Fruit fly (Drosophila melanogaster) whole organism, prepupa: Measurements from ENCODE around the gene CG43245.
A peak's percentile ranks its signal among the peaks of the same experiment; 100 is the strongest.

ENCODE experiments used
- Blimp-1 ChIP-seq: fragments of 200-800 bp; sonication (Bioruptor generic); optimal IDR thresholded peaks from 3 replicates; lab custom pipeline; 2017; ENCODE audit warnings: missing biosample characterization, missing genetic modification characterization, mild to moderate bottlenecking, moderate library complexity, missing genetic modification reagents
- CG11902 ChIP-seq: fragments of 200-800 bp; sonication (Bioruptor generic); optimal IDR thresholded peaks from 3 replicates; lab custom pipeline; 2016; ENCODE audit warnings: missing biosample characterization, missing genetic modification characterization
- CG15336 ChIP-seq: fragments of 200-800 bp; sonication (Bioruptor generic); IDR thresholded peaks from 2 replicates; pipeline ENCODE4 v1.3.6; 2022; ENCODE audit warnings: missing biosample characterization, missing genetic modification characterization
- CG1621 ChIP-seq: fragments of 200-800 bp; sonication (Bioruptor generic); optimal IDR thresholded peaks from 3 replicates; lab custom pipeline; 2018; ENCODE audit warnings: missing biosample characterization, mild to moderate bottlenecking, missing genetic modification characterization
- CG16779 ChIP-seq: fragments of 200-800 bp; sonication (Bioruptor generic); optimal IDR thresholded peaks from 3 replicates; lab custom pipeline; 2017; ENCODE audit warnings: missing biosample characterization, mild to moderate bottlenecking, missing genetic modification characterization
- CG3032 ChIP-seq: fragments of 200-800 bp; optimal IDR thresholded peaks from 2 replicates; lab custom pipeline; 2019; ENCODE audit warnings: missing biosample characterization, mild to moderate bottlenecking, missing genetic modification characterization, moderate library complexity
- CG31627 ChIP-seq: fragments of 200-800 bp; sonication (Bioruptor generic); optimal IDR thresholded peaks from 3 replicates; lab custom pipeline; 2016; ENCODE audit warnings: missing biosample characterization, missing genetic modification characterization
- CG32006 ChIP-seq: fragments of 200-800 bp; sonication (Bioruptor generic); optimal IDR thresholded peaks from 3 replicates; lab custom pipeline; 2017; ENCODE audit warnings: missing biosample characterization, mild to moderate bottlenecking, missing genetic modification characterization
- CG34406 ChIP-seq: fragments of 200-800 bp; sonication (Bioruptor generic); optimal IDR thresholded peaks from 3 replicates; lab custom pipeline; 2016; ENCODE audit warnings: missing biosample characterization, missing genetic modification characterization
- CG4318 ChIP-seq: fragments of 200-800 bp; sonication (Bioruptor generic); optimal IDR thresholded peaks from 3 replicates; lab custom pipeline; 2017; ENCODE audit warnings: missing biosample characterization, mild to moderate bottlenecking, missing genetic modification characterization
- CG6163 ChIP-seq: fragments of 200-800 bp; sonication (Bioruptor generic); IDR thresholded peaks from 3 replicates; pipeline ENCODE4 v1.3.6; 2022; ENCODE audit warnings: missing biosample characterization, missing genetic modification characterization
- CG6276 ChIP-seq: fragments of 200-800 bp; sonication (Bioruptor generic); optimal IDR thresholded peaks from 2 replicates; lab custom pipeline; 2017; ENCODE audit warnings: missing biosample characterization, mild to moderate bottlenecking, missing genetic modification characterization
- CG6792 ChIP-seq: fragments of 200-800 bp; sonication (Bioruptor generic); optimal IDR thresholded peaks from 3 replicates; lab custom pipeline; 2016; ENCODE audit warnings: missing biosample characterization, missing genetic modification characterization
- CG6808 ChIP-seq: fragments of 200-800 bp; sonication (Bioruptor generic); optimal IDR thresholded peaks from 3 replicates; lab custom pipeline; 2017; ENCODE audit warnings: missing biosample characterization, missing genetic modification characterization, mild to moderate bottlenecking, moderate library complexity, missing genetic modification reagents
- CG6854 ChIP-seq: fragments of 200-800 bp; sonication (Bioruptor generic); optimal IDR thresholded peaks from 2 replicates; lab custom pipeline; 2017; ENCODE audit warnings: missing biosample characterization, mild to moderate bottlenecking, missing genetic modification characterization
- CG7368 ChIP-seq: fragments of 200-800 bp; sonication (Bioruptor generic); optimal IDR thresholded peaks from 3 replicates; lab custom pipeline; 2016; ENCODE audit warnings: missing biosample characterization, missing genetic modification characterization
- CG8119 ChIP-seq: fragments of 200-800 bp; sonication (Bioruptor generic); IDR thresholded peaks from 3 replicates; pipeline ENCODE4 v1.3.6; 2022; ENCODE audit warnings: missing biosample characterization, missing genetic modification characterization
- CG8319 ChIP-seq: fragments of 200-800 bp; sonication (Bioruptor generic); optimal IDR thresholded peaks from 3 replicates; lab custom pipeline; 2016; ENCODE audit warnings: missing biosample characterization, missing genetic modification characterization
- CG8632 ChIP-seq: fragments of 200-800 bp; sonication (Bioruptor generic); optimal IDR thresholded peaks from 3 replicates; lab custom pipeline; 2016; ENCODE audit warnings: missing biosample characterization, missing genetic modification characterization
- Eip75B ChIP-seq: fragments of 200-800 bp; sonication (Bioruptor generic); optimal IDR thresholded peaks from 3 replicates; lab custom pipeline; 2016; ENCODE audit warnings: missing biosample characterization, missing genetic modification characterization
- Eip78C ChIP-seq: fragments of 200-800 bp; sonication (Bioruptor generic); peaks from one replicate; lab custom pipeline; 2016; ENCODE audit warnings: missing biosample characterization, missing genetic modification characterization
- Eip93F ChIP-seq: fragments of 200-800 bp; sonication (Bioruptor generic); optimal IDR thresholded peaks from 2 replicates; lab custom pipeline; 2016; ENCODE audit warnings: missing biosample characterization, mild to moderate bottlenecking, missing genetic modification characterization
- Ets96B ChIP-seq: fragments of 200-800 bp; optimal IDR thresholded peaks from 2 replicates; lab custom pipeline; 2019; ENCODE audit warnings: missing biosample characterization, mild to moderate bottlenecking, missing genetic modification characterization, moderate library complexity
- Hr38 ChIP-seq: sonication (Bioruptor generic); optimal IDR thresholded peaks from 2 replicates; lab custom pipeline; 2016; ENCODE audit warnings: missing biosample characterization, missing genetic modification characterization
- Hr39 ChIP-seq: fragments of 200-800 bp; sonication (Bioruptor generic); optimal IDR thresholded peaks from 2 replicates; lab custom pipeline; 2016; ENCODE audit warnings: missing biosample characterization, missing genetic modification characterization
- Hr4 ChIP-seq: fragments of 200-800 bp; sonication (Bioruptor generic); optimal IDR thresholded peaks from 3 replicates; lab custom pipeline; 2016; ENCODE audit warnings: missing biosample characterization, missing genetic modification characterization
- Lpt ChIP-seq: fragments of 200-800 bp; sonication (Bioruptor generic); optimal IDR thresholded peaks from 3 replicates; lab custom pipeline; 2016; ENCODE audit warnings: missing biosample characterization, missing genetic modification characterization
- OdsH ChIP-seq: fragments of 200-800 bp; sonication (Bioruptor generic); optimal IDR thresholded peaks from 3 replicates; lab custom pipeline; 2016; ENCODE audit warnings: missing biosample characterization, missing genetic modification characterization
- Smox ChIP-seq: fragments of 200-800 bp; sonication (Bioruptor generic); optimal IDR thresholded peaks from 3 replicates; lab custom pipeline; 2016; ENCODE audit warnings: missing biosample characterization, missing genetic modification characterization
- Sox102F ChIP-seq: fragments of 200-800 bp; sonication (Bioruptor generic); optimal IDR thresholded peaks from 2 replicates; lab custom pipeline; 2016; ENCODE audit warnings: missing biosample characterization, mild to moderate bottlenecking, missing genetic modification characterization
- Sox15 ChIP-seq: fragments of 200-800 bp; sonication (Bioruptor generic); optimal IDR thresholded peaks from 3 replicates; lab custom pipeline; 2016; ENCODE audit warnings: missing biosample characterization, missing genetic modification characterization
- achi ChIP-seq: fragments of 200-800 bp; sonication (Bioruptor generic); optimal IDR thresholded peaks from 3 replicates; lab custom pipeline; 2016; ENCODE audit warnings: missing biosample characterization, missing genetic modification characterization
- cyc ChIP-seq: fragments of 200-800 bp; sonication (Bioruptor generic); optimal IDR thresholded peaks from 3 replicates; lab custom pipeline; 2016; ENCODE audit warnings: missing biosample characterization, missing genetic modification characterization
- dac ChIP-seq: fragments of 200-800 bp; sonication (Bioruptor generic); optimal IDR thresholded peaks from 2 replicates; lab custom pipeline; 2017; ENCODE audit warnings: missing biosample characterization, mild to moderate bottlenecking, missing genetic modification characterization
- dsx ChIP-seq: fragments of 200-800 bp; optimal IDR thresholded peaks from 3 replicates; lab custom pipeline; 2019; ENCODE audit warnings: missing biosample characterization, mild to moderate bottlenecking, missing genetic modification characterization, moderate library complexity; ENCODE audit not compliant: poor library complexity, severe bottlenecking
- eg ChIP-seq: fragments of 200-800 bp; sonication (Bioruptor generic); IDR thresholded peaks from 3 replicates; pipeline ENCODE4 v1.3.6; 2022; ENCODE audit warnings: missing biosample characterization, missing genetic modification characterization
- fkh ChIP-seq: fragments of 200-800 bp; sonication (Bioruptor generic); optimal IDR thresholded peaks from 3 replicates; lab custom pipeline; 2017; ENCODE audit warnings: missing biosample characterization, mild to moderate bottlenecking, missing genetic modification characterization, moderate library complexity
- lz ChIP-seq: fragments of 200-800 bp; sonication (Bioruptor generic); optimal IDR thresholded peaks from 3 replicates; lab custom pipeline; 2016; ENCODE audit warnings: missing biosample characterization, missing genetic modification characterization
- net ChIP-seq: fragments of 200-800 bp; sonication (Bioruptor generic); optimal IDR thresholded peaks from 3 replicates; lab custom pipeline; 2016; ENCODE audit warnings: missing biosample characterization, missing genetic modification characterization
- pdm3 ChIP-seq: fragments of 200-800 bp; sonication (Bioruptor generic); optimal IDR thresholded peaks from 3 replicates; lab custom pipeline; 2016; ENCODE audit warnings: missing biosample characterization, missing genetic modification characterization
- ss ChIP-seq, 2 experiments: fragments of 200-800 bp; sonication (Bioruptor generic); optimal IDR thresholded peaks; 2 replicates in 1 of 2; 3 replicates in 1 of 2; lab custom pipeline; 2017 to 2018; ENCODE audit warnings: mild to moderate bottlenecking in 2 of 2, missing biosample characterization in 2 of 2, missing genetic modification characterization in 2 of 2, moderate library complexity in 1 of 2
- svp ChIP-seq: fragments of 200-800 bp; sonication (Bioruptor generic); peaks from one replicate; lab custom pipeline; 2016; ENCODE audit warnings: missing biosample characterization, missing genetic modification characterization
- topi ChIP-seq: fragments of 200-800 bp; sonication (Bioruptor generic); optimal IDR thresholded peaks from 3 replicates; lab custom pipeline; 2016; ENCODE audit warnings: missing biosample characterization, missing genetic modification characterization

Gene CG43245

dm6 chr3L:10742813-10743212, 28.9 kb upstream of the CG43245 start (continued):
- no peak for TF ChIP-seq CG6276 (GFP tag; lab: Kevin White, UChicago)
- TF ChIP-seq Eip75B = no peak
- peak; percentile 42 to 50 for TF ChIP-seq ss (GFP tag; optimal IDR thresholded peaks at IDR 0.05; lab: Kevin White, UChicago)
- peak; percentile 14 for TF ChIP-seq dsx (GFP tag; lab: Kevin White, UChicago)
- TF ChIP-seq fkh (GFP tag; lab: Kevin White, UChicago) = peak; percentile 1
- no peak for TF ChIP-seq CG6792
- TF ChIP-seq Eip93F (GFP tag; lab: Kevin White, UChicago) = no peak
- TF ChIP-seq pdm3 (GFP tag; lab: Kevin White, UChicago) = peak; percentile 25
- TF ChIP-seq CG34406 (GFP tag; lab: Kevin White, UChicago) = peak; percentile 4
- TF ChIP-seq dac (GFP tag; lab: Kevin White, UChicago) = no peak
- no peak for TF ChIP-seq net (GFP tag; lab: Kevin White, UChicago)
- TF ChIP-seq CG32006 = no peak
- TF ChIP-seq eg (GFP tag; lab: Robert Waterston, UW) = no peak; the same call in 2 of the 3 replicates
- no peak for TF ChIP-seq Smox (GFP tag; lab: Kevin White, UChicago)
- no peak for TF ChIP-seq CG8319 (GFP tag; lab: Kevin White, UChicago)
- TF ChIP-seq Hr38 = no peak
- no peak for TF ChIP-seq CG1621
- no peak for TF ChIP-seq CG11902 (GFP tag; lab: Kevin White, UChicago)
- no peak for TF ChIP-seq Blimp-1
- no peak for TF ChIP-seq OdsH (GFP tag; lab: Kevin White, UChicago)
- peak; percentile 67 for TF ChIP-seq CG6808 (GFP tag; lab: Kevin White, UChicago)
- no peak for TF ChIP-seq CG7368 (GFP tag; lab: Kevin White, UChicago)
- TF ChIP-seq CG16779 (tag; lab: Kevin White, UChicago) = no peak
- TF ChIP-seq Sox15 = no peak
- TF ChIP-seq topi = no peak
- no peak for TF ChIP-seq achi (GFP tag; lab: Kevin White, UChicago)
- no peak for TF ChIP-seq lz (GFP tag; lab: Kevin White, UChicago)
- TF ChIP-seq Eip78C (GFP tag; lab: Kevin White, UChicago) = peak; percentile 77
- TF ChIP-seq, all 60 proteins: peak for 22

DNA sequence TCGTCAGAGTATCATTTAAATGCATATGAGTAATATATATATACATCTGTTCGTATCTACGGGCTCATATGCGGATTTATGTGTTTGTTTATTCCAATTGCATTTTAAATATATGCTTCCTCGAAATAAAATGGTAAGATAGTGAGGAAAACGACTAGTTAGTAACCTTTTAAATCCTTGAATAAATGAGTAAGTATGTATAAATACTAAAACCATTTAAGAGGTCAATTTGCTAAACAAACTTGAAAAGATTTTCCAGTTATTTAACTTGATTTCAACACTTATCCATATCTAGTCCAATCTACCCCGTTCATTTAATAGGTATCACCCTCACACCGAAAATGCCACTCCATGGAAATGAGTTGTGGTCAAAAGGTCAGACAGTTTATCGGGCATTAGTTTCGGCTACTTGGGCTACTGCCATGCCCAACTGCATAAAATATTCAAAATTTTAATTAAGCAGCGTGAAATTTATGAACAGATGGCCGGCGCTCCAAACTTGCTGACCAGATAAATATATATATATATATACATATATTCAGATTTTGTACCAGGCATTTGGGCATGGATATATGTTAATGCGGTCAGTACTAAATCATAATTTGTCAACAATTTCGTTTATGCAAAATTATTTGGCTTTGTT, 26.1 kb upstream of the CG43245 start:
- no peak for TF ChIP-seq CG31627 (GFP tag; lab: Kevin White, UChicago)
- TF ChIP-seq dac (GFP tag; lab: Kevin White, UChicago) = no peak
- no peak for TF ChIP-seq CG3032 (tag; lab: Kevin White, UChicago)
- no peak for TF ChIP-seq CG6792
- TF ChIP-seq Eip78C (GFP tag; lab: Kevin White, UChicago) = peak; percentile 58
- TF ChIP-seq Sox102F (GFP tag; lab: Kevin White, UChicago) = no peak
- no peak for TF ChIP-seq ss (GFP tag; optimal IDR thresholded peaks at IDR 0.05; lab: Kevin White, UChicago)
- TF ChIP-seq svp (GFP tag; lab: Kevin White, UChicago) = peak; percentile 64
- no peak for TF ChIP-seq Hr38

- no peak for TF ChIP-seq CG15336
- TF ChIP-seq fkh (GFP tag; lab: Kevin White, UChicago) = peak; percentile 49
- TF ChIP-seq CG6163 = no peak
- no peak for TF ChIP-seq Ets96B (tag; lab: Kevin White, UChicago)
- TF ChIP-seq, all 60 proteins: peak for 1
These were observed 24.3 kb upstream of the CG43245 start for dm6 chr3L:10747437-10747836.

DNA sequence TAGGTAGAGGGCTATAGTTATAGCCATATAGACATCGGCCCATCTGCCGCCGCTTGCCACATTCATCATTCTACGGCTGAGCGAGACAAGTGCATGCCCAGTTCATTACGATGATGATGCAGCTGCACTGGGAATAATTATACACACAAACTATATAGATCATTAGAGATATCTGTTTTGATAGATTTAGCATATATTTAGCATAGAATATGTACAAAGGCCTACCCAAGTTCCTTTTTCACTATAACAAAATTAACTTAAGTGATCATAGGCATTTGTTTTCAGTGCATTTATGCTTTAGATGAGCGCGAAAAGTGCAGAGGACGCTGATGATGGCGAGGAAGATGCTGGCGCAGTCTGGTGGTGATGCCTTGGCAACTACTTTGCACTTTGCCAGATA, 21.1 kb upstream of the CG43245 start:
- peak; percentile 93 for TF ChIP-seq Ets96B (tag; lab: Kevin White, UChicago)
- TF ChIP-seq Eip78C (GFP tag; lab: Kevin White, UChicago) = peak; percentile 95
- peak; percentile 59 for TF ChIP-seq CG34406 (GFP tag; lab: Kevin White, UChicago)
- peak; percentile 79 for TF ChIP-seq OdsH (GFP tag; lab: Kevin White, UChicago)
- peak; percentile 50 for TF ChIP-seq Sox15
- peak; percentile 75 to 85 for TF ChIP-seq ss (GFP tag; optimal IDR thresholded peaks at IDR 0.05; lab: Kevin White, UChicago)
- TF ChIP-seq Hr4 = peak; percentile 81
- TF ChIP-seq CG6163 = peak; percentile 95
- peak; percentile 85 for TF ChIP-seq CG8119 (GFP tag; lab: Robert Waterston, UW)
- TF ChIP-seq CG8632 (GFP tag; lab: Kevin White, UChicago) = peak; percentile 55
- TF ChIP-seq CG6854 (GFP tag; lab: Kevin White, UChicago) = no peak
- no peak for TF ChIP-seq cyc (GFP tag; lab: Kevin White, UChicago)
- peak; percentile 73 for TF ChIP-seq CG16779 (tag; lab: Kevin White, UChicago)
- TF ChIP-seq CG6276 (GFP tag; lab: Kevin White, UChicago) = peak; percentile 82
- TF ChIP-seq CG6808 (GFP tag; lab: Kevin White, UChicago) = peak; percentile 89
- TF ChIP-seq dac (GFP tag; lab: Kevin White, UChicago) = peak; percentile 30
- TF ChIP-seq CG6792 = peak; percentile 67
- peak; percentile 80 for TF ChIP-seq CG32006
- peak; percentile 28 for TF ChIP-seq Hr39 (GFP tag; lab: Kevin White, UChicago)
- TF ChIP-seq fkh (GFP tag; lab: Kevin White, UChicago) = no peak
- peak; percentile 75 for TF ChIP-seq CG4318 (GFP tag; lab: Kevin White, UChicago)
- TF ChIP-seq Lpt (GFP tag; lab: Kevin White, UChicago) = peak; percentile 81
- TF ChIP-seq Hr38 = no peak
- TF ChIP-seq CG8319 (GFP tag; lab: Kevin White, UChicago) = peak; percentile 34
- peak; percentile 7 for TF ChIP-seq svp (GFP tag; lab: Kevin White, UChicago)
